3 worm cellular contexts compared by ENCODE assay signal in genomic region chrIII:3312111-3312510, ce11.
A peak's percentile ranks its signal among the peaks of the same experiment; 100 is the strongest.
TF ChIP-seq lines count a peak whose summit lies in the region.

No protein-coding gene starts in this region.

TF ChIP-seq in whole organism, L1 larva, 84 proteins besides CTCF, POLR2A, EP300 and RAD21:
- TF ChIP-seq ceh-88 (GFP tag; IDR thresholded peaks at IDR 0.05; lab: Robert Waterston, UW), result no peak
- no peak for TF ChIP-seq nhr-77 (tag; optimal IDR thresholded peaks at IDR 0.05; lab: Kevin White, UChicago)
- TF ChIP-seq snpc-4 (tag; optimal IDR thresholded peaks at IDR 0.05; lab: Kevin White, UChicago), result no peak
- TF ChIP-seq fkh-4 (tag; optimal IDR thresholded peaks at IDR 0.05; lab: Kevin White, UChicago; ENCODE audit: borderline replicate concordance), result no peak
- TF ChIP-seq sox-4 (tag; optimal IDR thresholded peaks at IDR 0.05; lab: Kevin White, UChicago), result no peak
- TF ChIP-seq hlh-17 (GFP tag; optimal IDR thresholded peaks at IDR 0.05; lab: Kevin White, UChicago; ENCODE audit: borderline replicate concordance), result no peak
- no peak for TF ChIP-seq zag-1 (tag; optimal IDR thresholded peaks at IDR 0.05; lab: Kevin White, UChicago)
- TF ChIP-seq F16B12.6 (tag; optimal IDR thresholded peaks at IDR 0.05; lab: Kevin White, UChicago), result peak; percentile 57
- TF ChIP-seq unc-98 (GFP tag; IDR thresholded peaks at IDR 0.05; lab: Robert Waterston, UW), result no peak
- no peak for TF ChIP-seq nhr-12 (tag; optimal IDR thresholded peaks at IDR 0.05; lab: Kevin White, UChicago)
- TF ChIP-seq lin-35 (GFP tag; optimal IDR thresholded peaks at IDR 0.05; lab: Kevin White, UChicago), result no peak
- TF ChIP-seq egl-13 (tag; optimal IDR thresholded peaks at IDR 0.05; lab: Kevin White, UChicago), result no peak
- no peak for TF ChIP-seq fos-1 (tag; optimal IDR thresholded peaks at IDR 0.05; lab: Kevin White, UChicago)
- no peak for TF ChIP-seq isw-1 (GFP tag; IDR thresholded peaks at IDR 0.05; lab: Robert Waterston, UW)
- no peak for TF ChIP-seq nhr-20 (tag; optimal IDR thresholded peaks at IDR 0.05; lab: Kevin White, UChicago)
- TF ChIP-seq nhr-84 (tag; optimal IDR thresholded peaks at IDR 0.05; lab: Kevin White, UChicago), result no peak
- no peak for TF ChIP-seq pag-3 (tag; optimal IDR thresholded peaks at IDR 0.05; lab: Kevin White, UChicago; ENCODE audit: borderline replicate concordance, insufficient read depth)
- no peak for TF ChIP-seq ceh-90 (tag; optimal IDR thresholded peaks at IDR 0.05; lab: Kevin White, UChicago)
- peak; percentile 70 to 90 for TF ChIP-seq lsy-2 (tag; optimal IDR thresholded peaks at IDR 0.05; lab: Kevin White, UChicago)
- TF ChIP-seq sup-37 (GFP tag; optimal IDR thresholded peaks at IDR 0.05; lab: Kevin White, UChicago), result no peak
- TF ChIP-seq sptf-1 (tag; optimal IDR thresholded peaks at IDR 0.05; lab: Kevin White, UChicago), result no peak
- no peak for TF ChIP-seq lir-3 (tag; optimal IDR thresholded peaks at IDR 0.05; lab: Kevin White, UChicago; ENCODE audit: poor library complexity)
- TF ChIP-seq efl-1 (optimal IDR thresholded peaks at IDR 0.05; lab: Kevin White, UChicago), result no peak
- peak in 1 of 2 experiments; percentile 30 for TF ChIP-seq efl-1 (GFP tag; optimal IDR thresholded peaks at IDR 0.05 in 1 of 2; lab: Kevin White, UChicago)

TF ChIP-seq in whole organism, mixed stage, embryonic, 35 proteins besides CTCF, POLR2A, EP300 and RAD21:
- TF ChIP-seq bed-3 (GFP tag; optimal IDR thresholded peaks at IDR 0.05; lab: Kevin White, UChicago), result no peak
- TF ChIP-seq nhr-76 (tag; optimal IDR thresholded peaks at IDR 0.05; lab: Kevin White, UChicago), result no peak
- TF ChIP-seq drap-1 (GFP tag; optimal IDR thresholded peaks at IDR 0.05; lab: Kevin White, UChicago), result no peak
- TF ChIP-seq blmp-1 (tag; optimal IDR thresholded peaks at IDR 0.05; lab: Kevin White, UChicago), result no peak
- peak; percentile 86 for TF ChIP-seq lsy-2 (tag; optimal IDR thresholded peaks at IDR 0.05; lab: Kevin White, UChicago)

TF ChIP-seq in whole organism, young adult, 124 proteins besides CTCF, POLR2A, EP300 and RAD21:
- TF ChIP-seq nhr-90 (tag; optimal IDR thresholded peaks at IDR 0.05; lab: Kevin White, UChicago) (no peak), Y53F4B.3 (GFP tag; IDR thresholded peaks at IDR 0.05; lab: Robert Waterston, UW) (no peak), lag-1 (GFP tag; IDR thresholded peaks at IDR 0.05; lab: Robert Waterston, UW) (no peak), F57A8.1 (GFP tag; optimal IDR thresholded peaks at IDR 0.05; lab: Kevin White, UChicago) (no peak), lir-1 (GFP tag; conservative IDR thresholded peaks at IDR 0.05; lab: Robert Waterston, UW) (no peak), dpff-1 (tag; optimal IDR thresholded peaks at IDR 0.05; lab: Kevin White, UChicago) (no peak), snpc-3.4 (tag; optimal IDR thresholded peaks at IDR 0.05; lab: Kevin White, UChicago) (no peak), sdz-38 (tag; optimal IDR thresholded peaks at IDR 0.05; lab: Kevin White, UChicago) (no peak), dpl-1 (GFP tag; optimal IDR thresholded peaks at IDR 0.05; lab: Kevin White, UChicago) (peak; percentile 11), madf-8 (GFP tag; conservative IDR thresholded peaks at IDR 0.05; lab: Robert Waterston, UW) (0 out of 2 replicates have a peak, but pooled peaks have one; percentile 9), sptf-2 (GFP tag; optimal IDR thresholded peaks at IDR 0.05; lab: Kevin White, UChicago) (no peak), efl-1 (GFP tag; optimal IDR thresholded peaks at IDR 0.05; lab: Kevin White, UChicago) (peak; percentile 60), lin-35 (GFP tag; optimal IDR thresholded peaks at IDR 0.05; lab: Kevin White, UChicago) (no peak), nhr-179 (tag; optimal IDR thresholded peaks at IDR 0.05; lab: Kevin White, UChicago) (no peak), ztf-28 (GFP tag; IDR thresholded peaks at IDR 0.05; lab: Robert Waterston, UW) (no peak), mxl-1 (tag; optimal IDR thresholded peaks at IDR 0.05; lab: Kevin White, UChicago) (no peak), cebp-2 (GFP tag; IDR thresholded peaks at IDR 0.05; lab: Robert Waterston, UW) (no peak), tbx-9 (tag; optimal IDR thresholded peaks at IDR 0.05; lab: Kevin White, UChicago; ENCODE audit: borderline replicate concordance) (no peak), hrde-1 (tag; optimal IDR thresholded peaks at IDR 0.05; lab: Kevin White, UChicago; ENCODE audit: borderline replicate concordance) (no peak), ceh-91 (GFP tag; IDR thresholded peaks at IDR 0.05; lab: Robert Waterston, UW) (no peak), F33H1.4 (GFP tag; IDR thresholded peaks at IDR 0.05; lab: Robert Waterston, UW) (peak; percentile 22; the same call in 1 of the 2 replicates), somi-1 (GFP tag; optimal IDR thresholded peaks at IDR 0.05; lab: Kevin White, UChicago) (no peak), unc-130 (GFP tag; optimal IDR thresholded peaks at IDR 0.05; lab: Kevin White, UChicago) (no peak), athp-1 (tag; optimal IDR thresholded peaks at IDR 0.05; lab: Kevin White, UChicago) (no peak), mes-4 (tag; optimal IDR thresholded peaks at IDR 0.05; lab: Kevin White, UChicago) (no peak), zim-3 (tag; optimal IDR thresholded peaks at IDR 0.05; lab: Kevin White, UChicago) (no peak), egl-44 (GFP tag; IDR thresholded peaks at IDR 0.05; lab: Robert Waterston, UW) (no peak), sea-2 (GFP tag; IDR thresholded peaks at IDR 0.05; lab: Robert Waterston, UW) (no peak), lsl-1 (GFP tag; optimal IDR thresholded peaks at IDR 0.05; lab: Kevin White, UChicago) (peak; percentile 83), ceh-40 (GFP tag; IDR thresholded peaks at IDR 0.05; lab: Robert Waterston, UW) (no peak), bed-1 (GFP tag; IDR thresholded peaks at IDR 0.05; lab: Robert Waterston, UW) (no peak), Y67H2A.10 (GFP tag; conservative IDR thresholded peaks at IDR 0.05; lab: Robert Waterston, UW) (no peak), die-1 (tag; optimal IDR thresholded peaks at IDR 0.05; lab: Kevin White, UChicago) (no peak), tlf-1 (GFP tag; optimal IDR thresholded peaks at IDR 0.05; lab: Kevin White, UChicago) (no peak), K11D2.4 (GFP tag; IDR thresholded peaks at IDR 0.05; lab: Robert Waterston, UW) (no peak), lin-54 (GFP tag; optimal IDR thresholded peaks at IDR 0.05; lab: Kevin White, UChicago) (peak; percentile 0), F22D6.2 (tag; optimal IDR thresholded peaks at IDR 0.05; lab: Kevin White, UChicago) (no peak), madf-6 (GFP tag; IDR thresholded peaks at IDR 0.05; lab: Robert Waterston, UW) (peak; percentile 57), nfya-1 (tag; optimal IDR thresholded peaks at IDR 0.05; lab: Kevin White, UChicago; ENCODE audit: borderline replicate concordance, insufficient read depth) (no peak), attf-3 (GFP tag; conservative IDR thresholded peaks at IDR 0.05; lab: Robert Waterston, UW) (no peak), hlh-12 (tag; optimal IDR thresholded peaks at IDR 0.05; lab: Kevin White, UChicago) (no peak), let-526 (GFP tag; IDR thresholded peaks at IDR 0.05; lab: Robert Waterston, UW) (no peak), B0336.3 (GFP tag; IDR thresholded peaks at IDR 0.05; lab: Robert Waterston, UW) (no peak), let-607 (tag; optimal IDR thresholded peaks at IDR 0.05; lab: Kevin White, UChicago) (no peak), snpc-1.1 (tag; optimal IDR thresholded peaks at IDR 0.05; lab: Kevin White, UChicago; ENCODE audit: insufficient read depth) (no peak), mcd-1 (GFP tag; IDR thresholded peaks at IDR 0.05; lab: Robert Waterston, UW) (no peak), aptf-3 (GFP tag; IDR thresholded peaks at IDR 0.05; lab: Robert Waterston, UW) (no peak), B0261.1 (tag; optimal IDR thresholded peaks at IDR 0.05; lab: Kevin White, UChicago) (no peak), T07F8.4 (tag; optimal IDR thresholded peaks at IDR 0.05; lab: Kevin White, UChicago) (no peak), xnd-1 (tag; optimal IDR thresholded peaks at IDR 0.05; lab: Kevin White, UChicago) (peak; percentile 36), repo-1 (tag; optimal IDR thresholded peaks at IDR 0.05; lab: Kevin White, UChicago) (no peak), lin-40 (tag; optimal IDR thresholded peaks at IDR 0.05; lab: Kevin White, UChicago) (no peak), chd-7 (tag; optimal IDR thresholded peaks at IDR 0.05; lab: Kevin White, UChicago) (no peak), ztf-22 (GFP tag; optimal IDR thresholded peaks at IDR 0.05; lab: Kevin White, UChicago) (no peak), atf-7 (tag; optimal IDR thresholded peaks at IDR 0.05; lab: Kevin White, UChicago) (no peak), cebp-1 (GFP tag; IDR thresholded peaks at IDR 0.05; lab: Robert Waterston, UW) (no peak), cebp-1 (tag; optimal IDR thresholded peaks at IDR 0.05; lab: Kevin White, UChicago) (no peak), lin-26 (GFP tag; IDR thresholded peaks at IDR 0.05; lab: Robert Waterston, UW) (no peak), B0035.1 (tag; optimal IDR thresholded peaks at IDR 0.05; lab: Kevin White, UChicago) (no peak), Y79H2A.3 (GFP tag; conservative IDR thresholded peaks at IDR 0.05; lab: Robert Waterston, UW) (no peak), B0019.2 (GFP tag; conservative IDR thresholded peaks at IDR 0.05; lab: Robert Waterston, UW) (no peak), nhr-80 (tag; optimal IDR thresholded peaks at IDR 0.05; lab: Kevin White, UChicago) (no peak), Y56A3A.18 (GFP tag; IDR thresholded peaks at IDR 0.05; lab: Robert Waterston, UW) (no peak)

Comparison
In these comparisons a context has a peak if more than half of its experiments do, and no peak if none do; other contexts are left out.
1. Of the 8 proteins assayed by ChIP-seq in both whole organism, young adult and whole organism, L1 larva: peak only in whole organism, young adult: dpl-1; only in whole organism, L1 larva: none; in both: none; in neither: 6; mixed calls (peak in some experiments, not most) for 1.